Worm (Caenorhabditis elegans): ENCODE results near the gene Y94H6A.12.

The Y94H6A.12 gene

DNA sequence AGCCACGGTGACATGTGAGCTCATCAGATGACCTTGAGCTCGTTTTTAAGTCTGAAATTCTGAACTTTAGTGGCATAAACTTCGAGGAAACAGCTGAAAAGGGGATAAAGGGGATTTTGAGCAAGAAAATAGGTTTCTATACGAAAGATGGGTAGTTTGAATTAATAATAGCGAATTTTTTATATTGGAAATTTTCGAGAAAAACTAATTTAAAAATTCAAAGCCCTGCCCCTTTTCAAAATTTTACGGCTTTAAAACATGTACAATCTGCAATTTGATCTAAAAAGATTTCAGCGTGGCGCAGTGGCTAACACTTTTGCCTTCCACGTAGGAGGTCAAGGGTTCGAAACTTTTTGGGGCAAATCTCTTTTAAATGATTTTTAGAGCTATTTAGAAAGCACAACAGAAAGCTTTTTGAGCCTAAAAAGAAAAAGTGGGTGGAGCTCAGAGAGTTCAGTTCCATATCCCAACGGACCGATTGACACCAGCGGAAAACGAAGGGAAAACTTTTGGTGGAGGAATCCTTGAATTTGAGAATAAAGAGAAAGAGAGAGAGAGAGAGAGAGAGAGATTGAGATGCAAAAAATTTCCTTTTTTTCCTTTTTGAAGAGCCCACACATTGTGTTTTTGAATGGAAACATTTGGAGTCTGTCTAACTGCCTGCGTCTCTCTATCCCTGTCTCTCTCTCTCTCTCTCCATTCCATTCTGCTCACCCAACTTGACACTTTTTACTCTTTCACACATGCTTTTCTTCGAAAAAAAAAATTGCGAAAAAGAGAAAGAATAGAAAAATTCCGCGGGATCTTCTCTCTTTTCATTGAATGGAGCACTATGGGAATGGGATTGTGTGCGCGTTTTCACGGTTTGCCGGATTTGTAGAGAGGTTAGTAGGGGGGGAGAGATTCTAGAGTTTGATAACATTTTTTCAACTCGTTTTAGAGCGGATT is 48.6 kb downstream of the Y94H6A.12 start, which contains the start of gene Y69A2AR.31 (continued):
- TF ChIP-seq elt-3 (tag; optimal IDR thresholded peaks at IDR 0.05) (no peak), peb-1 (tag; optimal IDR thresholded peaks at IDR 0.05) (no peak), crh-2 (tag; optimal IDR thresholded peaks at IDR 0.05) (no peak), elt-1 (tag; optimal IDR thresholded peaks at IDR 0.05) (no peak)

Measured in whole organism, L2 larva.